Worm (Caenorhabditis elegans): ENCODE results near the gene clec-9.

DNA sequence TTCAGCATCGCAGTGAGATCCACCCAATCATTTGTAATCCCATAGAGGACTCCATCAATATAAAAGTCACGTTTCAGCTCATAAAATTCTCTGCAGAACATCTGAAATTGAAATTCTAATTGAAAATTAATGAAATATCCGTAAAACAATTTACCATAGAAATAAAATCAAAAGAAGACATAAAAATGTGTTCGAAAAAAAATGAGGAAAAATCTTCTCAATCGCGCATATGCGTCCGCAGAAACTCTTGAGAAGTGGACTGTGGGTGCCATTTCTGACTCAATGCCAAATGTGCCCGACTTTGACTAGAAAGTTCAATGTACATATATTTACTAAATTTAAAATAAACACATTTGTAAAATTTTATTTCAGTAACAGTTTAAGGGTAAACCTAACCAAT is 38.0 kb downstream of the clec-9 start, which contains the start of gene F14F8.9:
- TF ChIP-seq lin-13 (GFP tag; optimal IDR thresholded peaks at IDR 0.05) (no peak), nhr-84 (tag; optimal IDR thresholded peaks at IDR 0.05) (no peak), tbx-2 (tag; optimal IDR thresholded peaks at IDR 0.05) (no peak), ztf-4 (tag; optimal IDR thresholded peaks at IDR 0.05) (no peak), lsy-2 (tag; optimal IDR thresholded peaks at IDR 0.05) (no peak), lin-14 (GFP tag; optimal IDR thresholded peaks at IDR 0.05) (no peak), snpc-4 (tag; optimal IDR thresholded peaks at IDR 0.05) (no peak), sox-4 (tag; optimal IDR thresholded peaks at IDR 0.05) (no peak)

Data from whole organism, L1 larva.